Fruit fly (Drosophila melanogaster): ENCODE measurements around the gene CG32107.

The CG32107 gene

dm6 chr3L:12832355-12832881 is 28.7 kb downstream of the CG32107 start (continued):
- TF ChIP-seq run (tag; optimal IDR thresholded peaks at IDR 0.05) (peak; percentile 23), slbo (GFP tag; IDR thresholded peaks at IDR 0.05) (0 out of 2 replicates have a peak, but pooled peaks have one; percentile 3), CG10654 (GFP tag; optimal IDR thresholded peaks at IDR 0.05) (no peak), CG10462 (GFP tag; optimal IDR thresholded peaks at IDR 0.05) (no peak), CG1529 (GFP tag; optimal IDR thresholded peaks at IDR 0.05) (no peak), Lim3 (GFP tag; IDR thresholded peaks at IDR 0.05) (no peak), CG10267 (tag; optimal IDR thresholded peaks at IDR 0.05) (no peak), CG33557 (GFP tag; optimal IDR thresholded peaks at IDR 0.05) (no peak), toy (GFP tag; IDR thresholded peaks at IDR 0.05) (no peak), pita (GFP tag; optimal IDR thresholded peaks at IDR 0.05) (no peak), gfzf (GFP tag; optimal IDR thresholded peaks at IDR 0.05) (no peak), nau (GFP tag; optimal IDR thresholded peaks at IDR 0.05) (peak; percentile 31), CG10274 (GFP tag; optimal IDR thresholded peaks at IDR 0.05) (no peak), sna (GFP tag; IDR thresholded peaks at IDR 0.05; ENCODE audit: partially characterized antibody) (0 out of 2 replicates have a peak, but pooled peaks have one; percentile 40), sens-2 (GFP tag; IDR thresholded peaks at IDR 0.05) (no peak), CG4360 (GFP tag; IDR thresholded peaks at IDR 0.05) (no peak), emc (GFP tag; optimal IDR thresholded peaks at IDR 0.05) (no peak), CG1602 (GFP tag; optimal IDR thresholded peaks at IDR 0.05) (no peak), CG31224 (GFP tag; IDR thresholded peaks at IDR 0.05) (no peak), CG8359 (GFP tag; optimal IDR thresholded peaks at IDR 0.05; ENCODE audit: borderline replicate concordance) (no peak), br (optimal IDR thresholded peaks at IDR 0.05) (no peak), Hand (GFP tag; optimal IDR thresholded peaks at IDR 0.05) (no peak), Trl (optimal IDR thresholded peaks at IDR 0.05) (peak; percentile 79 to 88), Trl (GFP tag; optimal IDR thresholded peaks at IDR 0.05) (peak; percentile 12), sd (tag; optimal IDR thresholded peaks at IDR 0.05) (peak; percentile 69), odd (GFP tag; optimal IDR thresholded peaks at IDR 0.05) (no peak), CG3726 (GFP tag; IDR thresholded peaks at IDR 0.05) (no peak), CG30431 (GFP tag; optimal IDR thresholded peaks at IDR 0.05) (no peak), pan (optimal IDR thresholded peaks at IDR 0.05) (no peak), pan (GFP tag; optimal IDR thresholded peaks at IDR 0.05 in 1 of 2, IDR thresholded peaks at IDR 0.05 in 1 of 2) (peak in 1 of 2 experiments; percentile 24), CG13624 (GFP tag; optimal IDR thresholded peaks at IDR 0.05) (no peak), Bteb2 (GFP tag; optimal IDR thresholded peaks at IDR 0.05) (no peak), tgo (GFP tag; IDR thresholded peaks at IDR 0.05) (no peak), CG13123 (GFP tag; optimal IDR thresholded peaks at IDR 0.05) (no peak), Hey (tag; optimal IDR thresholded peaks at IDR 0.05) (no peak), zfh1 (GFP tag; IDR thresholded peaks at IDR 0.05) (0 out of 3 replicates have a peak, but pooled peaks have one; percentile 9), ase (GFP tag; IDR thresholded peaks at IDR 0.05) (no peak), cato (GFP tag; optimal IDR thresholded peaks at IDR 0.05; ENCODE audit: borderline replicate concordance) (no peak), unpg (GFP tag; optimal IDR thresholded peaks at IDR 0.05) (no peak), jumu (GFP tag; optimal IDR thresholded peaks at IDR 0.05) (no peak), Lhr (GFP tag; optimal IDR thresholded peaks at IDR 0.05) (no peak), dan (GFP tag; IDR thresholded peaks at IDR 0.05) (no peak), tin (GFP tag; optimal IDR thresholded peaks at IDR 0.05) (no peak), CG4854 (GFP tag; optimal IDR thresholded peaks at IDR 0.05) (no peak), CTCF (GFP tag; optimal IDR thresholded peaks at IDR 0.05) (no peak), CG31388 (GFP tag; optimal IDR thresholded peaks at IDR 0.05) (no peak), gro (GFP tag; optimal IDR thresholded peaks at IDR 0.05) (peak; percentile 7), Gug (GFP tag; IDR thresholded peaks at IDR 0.05) (no peak), aop (GFP tag; IDR thresholded peaks at IDR 0.05) (no peak), trem (tag; optimal IDR thresholded peaks at IDR 0.05) (no peak), crc (GFP tag; optimal IDR thresholded peaks at IDR 0.05) (no peak), pho (GFP tag; optimal IDR thresholded peaks at IDR 0.05) (no peak), Ssrp (tag; optimal IDR thresholded peaks at IDR 0.05) (no peak), pnt (GFP tag; optimal IDR thresholded peaks at IDR 0.05) (no peak)
